Worm (Caenorhabditis elegans) whole organism, L1 larva: ENCODE data around the gene K09C6.8.
A peak's percentile ranks its signal among the peaks of the same experiment; 100 is the strongest.

Source experiments
- F16B12.6 ChIP-seq: fragments of 150-350 bp; optimal IDR thresholded peaks from 2 replicates; lab custom pipeline; 2014; ENCODE audit warnings: missing biosample characterization, missing genetic modification characterization
- Y116A8C.19 ChIP-seq: sonication (generic microtip); optimal IDR thresholded peaks from 2 replicates; lab custom pipeline; 2016; ENCODE audit warnings: missing compliant biosample characterization, missing genetic modification characterization, borderline replicate concordance
- aly-2 ChIP-seq: fragments of 150-350 bp; optimal IDR thresholded peaks from 2 replicates; lab custom pipeline; 2014; ENCODE audit warnings: missing biosample characterization, missing genetic modification characterization
- ama-1 ChIP-seq: fragments of 150-350 bp; optimal IDR thresholded peaks from 2 replicates; lab custom pipeline; 2014
- blmp-1 ChIP-seq: fragments of 150-350 bp; optimal IDR thresholded peaks from 2 replicates; lab custom pipeline; 2014; ENCODE audit warnings: missing biosample characterization, missing genetic modification characterization
- ceh-8 ChIP-seq: fragments of 200-800 bp; sonication (Bioruptor generic); optimal IDR thresholded peaks from 2 replicates; lab custom pipeline; 2018; ENCODE audit warnings: mild to moderate bottlenecking, missing genetic modification characterization, moderate library complexity, missing compliant biosample characterization
- ceh-82 ChIP-seq, 3 experiments: fragments of 150-350 bp in 1 of 3; sonication (generic microtip) in 2 of 3; optimal IDR thresholded peaks; 2 replicates each; lab custom pipeline; 2014 to 2017; ENCODE audit warnings: missing biosample characterization in 3 of 3, missing genetic modification characterization in 3 of 3
- ceh-90 ChIP-seq: sonication (generic microtip); optimal IDR thresholded peaks from 2 replicates; lab custom pipeline; 2016; ENCODE audit warnings: missing genetic modification characterization, missing compliant biosample characterization
- ces-1 ChIP-seq: fragments of 150-350 bp; optimal IDR thresholded peaks from 2 replicates; lab custom pipeline; 2014; ENCODE audit warnings: missing biosample characterization, missing genetic modification reagents, missing genetic modification characterization
- dpl-1 ChIP-seq, 3 experiments: fragments of 150-350 bp in 2 of 3; sonication (generic microtip) in 1 of 3; optimal IDR thresholded peaks; 2 replicates each; lab custom pipeline; 2014 to 2017; ENCODE audit warnings: missing biosample characterization in 3 of 3, missing genetic modification characterization in 3 of 3, missing genetic modification reagents in 3 of 3
- dsc-1 ChIP-seq: sonication (generic microtip); optimal IDR thresholded peaks from 2 replicates; lab custom pipeline; 2016; ENCODE audit warnings: mild to moderate bottlenecking, missing genetic modification characterization, missing compliant biosample characterization
- efl-1 ChIP-seq, 4 experiments: fragments of 150-350 bp; optimal IDR thresholded peaks in 3 of 4; peaks in 1 of 4; 1 replicate in 1 of 4; 2 replicates in 3 of 4; lab custom pipeline; 2014; ENCODE audit warnings: missing biosample characterization in 2 of 4, missing genetic modification characterization in 2 of 4, missing genetic modification reagents in 2 of 4
- efl-3 ChIP-seq: fragments of 200-800 bp; sonication (Bioruptor generic); optimal IDR thresholded peaks from 2 replicates; lab custom pipeline; 2018; ENCODE audit warnings: mild to moderate bottlenecking, missing genetic modification characterization, missing compliant biosample characterization
- egl-27 ChIP-seq, 2 experiments: fragments of 150-350 bp in 1 of 2; sonication (generic microtip); optimal IDR thresholded peaks; 3 replicates each; lab custom pipeline; 2017 to 2018; ENCODE audit warnings: missing biosample characterization in 2 of 2, missing genetic modification characterization in 2 of 2, missing genetic modification reagents in 2 of 2
- elt-2 ChIP-seq: sonication (generic microtip); optimal IDR thresholded peaks from 2 replicates; lab custom pipeline; 2016; ENCODE audit warnings: missing genetic modification characterization, mild to moderate bottlenecking, inconsistent platforms, missing compliant biosample characterization, missing genetic modification reagents
- ets-5 ChIP-seq: fragments of 200-800 bp; sonication (Bioruptor generic); IDR thresholded peaks from 2 replicates; pipeline ENCODE4 v1.3.6; 2022; ENCODE audit warnings: missing genetic modification characterization, missing compliant biosample characterization
- fkh-10 ChIP-seq: sonication (generic microtip); optimal IDR thresholded peaks from 2 replicates; lab custom pipeline; 2017; ENCODE audit warnings: missing biosample characterization, missing genetic modification reagents, missing genetic modification characterization
- grh-1 ChIP-seq: fragments of 200-800 bp; sonication (Bioruptor generic); IDR thresholded peaks from 2 replicates; pipeline ENCODE4 v1.3.6; 2022; ENCODE audit warnings: missing genetic modification reagents, missing genetic modification characterization, missing compliant biosample characterization
- hlh-17 ChIP-seq: fragments of 200-800 bp; sonication (Bioruptor generic); optimal IDR thresholded peaks from 2 replicates; lab custom pipeline; 2018; ENCODE audit warnings: missing genetic modification characterization, mild to moderate bottlenecking, missing compliant biosample characterization, moderate library complexity, borderline replicate concordance
- hpl-2 ChIP-seq: fragments of 150-350 bp; optimal IDR thresholded peaks from 2 replicates; lab custom pipeline; 2014; ENCODE audit warnings: missing biosample characterization, missing genetic modification reagents, missing genetic modification characterization
- lin-39 ChIP-seq: fragments of 150-350 bp; optimal IDR thresholded peaks from 2 replicates; lab custom pipeline; 2014; ENCODE audit warnings: missing biosample characterization, missing genetic modification reagents, missing genetic modification characterization
- mdl-1 ChIP-seq, 2 experiments: fragments of 150-350 bp; optimal IDR thresholded peaks; 2 replicates each; lab custom pipeline; 2014 to 2017; ENCODE audit warnings: missing biosample characterization in 2 of 2, missing genetic modification characterization in 2 of 2, inconsistent platforms in 1 of 2
- nhr-11 ChIP-seq: fragments of 150-350 bp; optimal IDR thresholded peaks from 2 replicates; lab custom pipeline; 2014; ENCODE audit warnings: missing biosample characterization, missing genetic modification characterization
- nhr-20 ChIP-seq: sonication (generic microtip); optimal IDR thresholded peaks from 2 replicates; lab custom pipeline; 2016; ENCODE audit warnings: mild to moderate bottlenecking, missing genetic modification characterization, missing compliant biosample characterization
- nhr-47 ChIP-seq: sonication (generic microtip); optimal IDR thresholded peaks from 2 replicates; lab custom pipeline; 2016; ENCODE audit warnings: mild to moderate bottlenecking, missing genetic modification characterization, moderate library complexity, missing compliant biosample characterization
- nhr-71 ChIP-seq: sonication (generic microtip); optimal IDR thresholded peaks from 2 replicates; lab custom pipeline; 2016; ENCODE audit warnings: mild to moderate bottlenecking, missing genetic modification characterization, moderate library complexity, missing compliant biosample characterization
- nhr-76 ChIP-seq: sonication (generic microtip); optimal IDR thresholded peaks from 2 replicates; lab custom pipeline; 2017; ENCODE audit warnings: missing biosample characterization, missing genetic modification characterization
- nhr-84 ChIP-seq: sonication (generic microtip); optimal IDR thresholded peaks from 2 replicates; lab custom pipeline; 2017; ENCODE audit warnings: missing biosample characterization, missing genetic modification characterization
- nhr-85 ChIP-seq: sonication (generic microtip); peaks from one replicate; lab custom pipeline; 2016; ENCODE audit warnings: missing genetic modification characterization, inconsistent platforms, missing compliant biosample characterization
- nhr-90 ChIP-seq: sonication (generic microtip); optimal IDR thresholded peaks from 2 replicates; lab custom pipeline; 2016; ENCODE audit warnings: mild to moderate bottlenecking, missing genetic modification characterization, missing compliant biosample characterization; ENCODE audit not compliant: poor library complexity
- pag-3 ChIP-seq: sonication (generic microtip); optimal IDR thresholded peaks from 2 replicates; lab custom pipeline; 2017; ENCODE audit warnings: missing genetic modification characterization, mild to moderate bottlenecking, missing compliant biosample characterization, antibody characterized with exemption, borderline replicate concordance; ENCODE audit not compliant: insufficient read depth
- rnt-1 ChIP-seq: sonication (generic microtip); optimal IDR thresholded peaks from 2 replicates; lab custom pipeline; 2016; ENCODE audit warnings: mild to moderate bottlenecking, missing genetic modification characterization, moderate library complexity, missing compliant biosample characterization
- skn-1 ChIP-seq: fragments of 150-350 bp; optimal IDR thresholded peaks from 2 replicates; lab custom pipeline; 2014; ENCODE audit warnings: missing biosample characterization, missing genetic modification characterization
- snpc-4 ChIP-seq: fragments of 150-350 bp; optimal IDR thresholded peaks from 2 replicates; lab custom pipeline; 2014; ENCODE audit warnings: missing biosample characterization, missing genetic modification characterization
- snu-23 ChIP-seq: sonication (generic microtip); optimal IDR thresholded peaks from 2 replicates; lab custom pipeline; 2016; ENCODE audit warnings: missing genetic modification characterization, missing compliant biosample characterization
- sptf-1 ChIP-seq: fragments of 150-350 bp; optimal IDR thresholded peaks from 2 replicates; lab custom pipeline; 2014; ENCODE audit warnings: missing biosample characterization, missing genetic modification characterization
- sup-37 ChIP-seq: fragments of 200-800 bp; sonication (Bioruptor generic); optimal IDR thresholded peaks from 2 replicates; lab custom pipeline; 2018; ENCODE audit warnings: mild to moderate bottlenecking, missing genetic modification characterization, missing compliant biosample characterization
- swsn-7 ChIP-seq: sonication (generic microtip); optimal IDR thresholded peaks from 2 replicates; lab custom pipeline; 2016; ENCODE audit warnings: missing genetic modification characterization, missing compliant biosample characterization
- tbx-2 ChIP-seq: sonication (generic microtip); optimal IDR thresholded peaks from 2 replicates; lab custom pipeline; 2016; ENCODE audit warnings: missing genetic modification characterization, missing compliant biosample characterization
- tlp-1 ChIP-seq: fragments of 150-350 bp; optimal IDR thresholded peaks from 2 replicates; lab custom pipeline; 2014; ENCODE audit warnings: missing biosample characterization, missing genetic modification characterization
- zag-1 ChIP-seq: fragments of 150-350 bp; optimal IDR thresholded peaks from 2 replicates; lab custom pipeline; 2014; ENCODE audit warnings: missing biosample characterization, missing genetic modification characterization
- ztf-11 ChIP-seq, 2 experiments: sonication (generic microtip); optimal IDR thresholded peaks; 2 replicates each; lab custom pipeline; 2016 to 2017; ENCODE audit warnings: missing genetic modification characterization in 2 of 2, missing biosample characterization in 1 of 2, missing compliant biosample characterization in 1 of 2
- ztf-4 ChIP-seq: fragments of 150-350 bp; optimal IDR thresholded peaks from 2 replicates; lab custom pipeline; 2014; ENCODE audit warnings: missing biosample characterization, missing genetic modification characterization

Gene K09C6.8

DNA sequence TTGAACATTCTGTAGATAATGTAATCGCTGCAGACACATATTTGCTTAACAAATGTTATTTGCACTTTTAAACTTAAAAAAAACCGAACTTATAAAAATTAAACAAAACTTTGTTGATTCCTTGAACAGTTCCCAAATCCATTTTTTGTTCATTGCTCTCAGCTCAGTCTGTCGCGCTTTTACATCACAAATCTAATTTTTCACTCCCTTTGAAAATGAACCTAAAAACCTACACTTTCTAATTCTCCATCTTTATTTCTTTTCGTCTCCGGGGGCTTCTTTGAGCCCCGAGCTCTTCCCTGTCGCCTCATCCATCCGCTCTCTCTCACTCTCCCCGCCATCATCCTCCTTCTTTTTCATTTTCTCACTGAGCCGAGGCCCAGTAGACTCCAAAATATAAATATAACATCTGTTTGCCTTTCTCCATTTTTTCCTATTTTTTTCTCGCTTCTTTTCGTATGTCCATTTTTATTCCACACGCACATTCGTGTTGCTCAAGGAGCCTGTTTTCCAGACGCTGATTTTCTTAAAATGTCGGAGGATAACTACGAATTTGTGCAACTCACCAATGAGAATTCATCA is 32.6 kb downstream of the K09C6.8 start, which contains the start of gene R13D11.4:
R13D11.4 (plus strand) TSS at position 532 of the 582 bp plus-strand sequence.
- TF ChIP-seq skn-1 (tag; lab: Kevin White, UChicago) = peak; percentile 8
- peak in 1 of 2 experiments; percentile 2 for TF ChIP-seq efl-1 (optimal IDR thresholded peaks at IDR 0.05; lab: Kevin White, UChicago)
- peak in 1 of 2 experiments; percentile 84 for TF ChIP-seq efl-1 (GFP tag; optimal IDR thresholded peaks at IDR 0.05 in 1 of 2; lab: Kevin White, UChicago)
- TF ChIP-seq ztf-11 (tag; optimal IDR thresholded peaks at IDR 0.05; lab: Kevin White, UChicago) = no peak
- no peak for TF ChIP-seq nhr-76
- TF ChIP-seq ces-1 (GFP tag; lab: Kevin White, UChicago) = peak; percentile 12
- no peak for TF ChIP-seq dpl-1 (GFP tag; optimal IDR thresholded peaks at IDR 0.05; lab: Kevin White, UChicago)
- TF ChIP-seq swsn-7 (tag; lab: Kevin White, UChicago) = peak; percentile 16
- TF ChIP-seq ama-1 (lab: Kevin White, UChicago) = no peak
- TF ChIP-seq mdl-1 (tag; optimal IDR thresholded peaks at IDR 0.05; lab: Kevin White, UChicago) = no peak
- peak; percentile 28 for TF ChIP-seq snu-23
- no peak for TF ChIP-seq nhr-84
- no peak for TF ChIP-seq aly-2 (tag; lab: Kevin White, UChicago)
- no peak for TF ChIP-seq tlp-1 (tag; lab: Kevin White, UChicago)
- TF ChIP-seq nhr-90 (tag; lab: Kevin White, UChicago) = no peak
- no peak for TF ChIP-seq ztf-4
- TF ChIP-seq rnt-1 (tag; lab: Kevin White, UChicago) = no peak
- no peak for TF ChIP-seq zag-1 (tag; lab: Kevin White, UChicago)
- no peak for TF ChIP-seq nhr-47 (tag; lab: Kevin White, UChicago)
- TF ChIP-seq pag-3 (tag; lab: Kevin White, UChicago) = no peak
- no peak for TF ChIP-seq nhr-11 (tag; lab: Kevin White, UChicago)
- peak; percentile 39 for TF ChIP-seq fkh-10 (GFP tag; lab: Kevin White, UChicago)
- no peak for TF ChIP-seq lin-39 (tag; lab: Kevin White, UChicago)
- no peak for TF ChIP-seq snpc-4 (tag; lab: Kevin White, UChicago)
- TF ChIP-seq Y116A8C.19 = no peak
- no peak for TF ChIP-seq elt-2
- peak in 1 of 3 experiments; percentile 39 for TF ChIP-seq ceh-82 (tag; optimal IDR thresholded peaks at IDR 0.05; lab: Kevin White, UChicago)
- TF ChIP-seq hpl-2 (GFP tag; lab: Kevin White, UChicago) = no peak
- no peak for TF ChIP-seq nhr-85 (tag; lab: Kevin White, UChicago)
- no peak for TF ChIP-seq hlh-17 (GFP tag; lab: Kevin White, UChicago)
- TF ChIP-seq ceh-90 (tag; lab: Kevin White, UChicago) = no peak
- TF ChIP-seq egl-27 (tag; optimal IDR thresholded peaks at IDR 0.05; lab: Kevin White, UChicago) = no peak
- no peak for TF ChIP-seq efl-3 (GFP tag; lab: Kevin White, UChicago)
- no peak for TF ChIP-seq F16B12.6 (tag; lab: Kevin White, UChicago)
- TF ChIP-seq blmp-1 (tag; lab: Kevin White, UChicago) = no peak
- TF ChIP-seq nhr-20 = peak; percentile 32
- TF ChIP-seq grh-1 = no peak
- no peak for TF ChIP-seq sup-37 (GFP tag; lab: Kevin White, UChicago)
- no peak for TF ChIP-seq ceh-8 (GFP tag; lab: Kevin White, UChicago)
- no peak for TF ChIP-seq nhr-71
- TF ChIP-seq dsc-1 (tag; lab: Kevin White, UChicago) = peak; percentile 46
- no peak for TF ChIP-seq ets-5
- TF ChIP-seq sptf-1 = no peak
- TF ChIP-seq tbx-2 = no peak
